Worm (Caenorhabditis elegans): ENCODE measurements around the gene gad-3.

DNA sequence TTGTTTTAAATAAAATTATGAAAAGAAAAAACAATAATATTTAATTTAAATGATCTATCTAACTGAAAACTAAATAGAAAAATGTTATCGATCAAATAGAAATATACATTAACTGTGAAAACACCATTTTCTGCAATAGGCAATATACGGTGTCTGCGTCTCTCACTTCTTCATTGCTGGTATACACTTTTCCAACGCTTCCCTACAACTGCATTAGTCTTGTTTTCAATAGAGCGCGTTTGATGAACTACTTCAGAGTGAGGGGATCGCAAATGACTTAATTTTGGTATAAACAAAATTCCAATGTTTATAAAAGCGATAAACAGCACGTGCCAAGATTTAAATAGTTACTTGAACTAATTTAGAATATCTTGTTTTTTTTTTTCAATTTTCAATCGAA lies 39.7 kb upstream of the gad-3 start:
- TF ChIP-seq klf-2 (GFP tag; conservative IDR thresholded peaks at IDR 0.05) (no peak), ref-1 (GFP tag; conservative IDR thresholded peaks at IDR 0.05) (no peak)

Data from whole organism, midembryonic.